Worm (Caenorhabditis elegans) whole organism, L3 larva: Measurements from ENCODE around the gene aqp-3.

ENCODE experiments used
- ceh-16 ChIP-seq: sonication (generic microtip); optimal IDR thresholded peaks from 2 replicates; lab custom pipeline; 2017; ENCODE audit warnings: missing biosample characterization, missing genetic modification characterization
- nhr-12 ChIP-seq: fragments of 150-350 bp; optimal IDR thresholded peaks from 2 replicates; lab custom pipeline; 2014; ENCODE audit warnings: missing biosample characterization, missing genetic modification characterization
- nhr-237 ChIP-seq: fragments of 150-350 bp; optimal IDR thresholded peaks from 2 replicates; lab custom pipeline; 2014; ENCODE audit warnings: missing biosample characterization, missing genetic modification characterization
- nhr-77 ChIP-seq: fragments of 150-350 bp; optimal IDR thresholded peaks from 2 replicates; lab custom pipeline; 2014; ENCODE audit warnings: missing biosample characterization, missing genetic modification characterization
- sea-2 ChIP-seq: fragments of 150-350 bp; sonication (generic microtip); optimal IDR thresholded peaks from 4 replicates; lab custom pipeline; 2014; ENCODE audit warnings: missing biosample characterization, missing genetic modification reagents, missing genetic modification characterization
- skn-1 ChIP-seq: fragments of 150-350 bp; optimal IDR thresholded peaks from 2 replicates; lab custom pipeline; 2014; ENCODE audit warnings: missing biosample characterization, missing genetic modification characterization
- unc-62 ChIP-seq: fragments of 150-350 bp; sonication (generic microtip); optimal IDR thresholded peaks from 4 replicates; lab custom pipeline; 2014; ENCODE audit warnings: missing biosample characterization, missing genetic modification reagents, missing genetic modification characterization
- zag-1 ChIP-seq: fragments of 150-350 bp; optimal IDR thresholded peaks from 2 replicates; lab custom pipeline; 2014; ENCODE audit warnings: missing biosample characterization, missing genetic modification characterization
- ztf-4 ChIP-seq: fragments of 150-350 bp; optimal IDR thresholded peaks from 2 replicates; lab custom pipeline; 2014; ENCODE audit warnings: missing biosample characterization, missing genetic modification characterization

ce11 chrIV:10970767-10971166 is 4.5 kb upstream of the aqp-3 start:
- TF ChIP-seq skn-1 (tag; lab: Kevin White, UChicago): no peak
- no peak for TF ChIP-seq zag-1
- TF ChIP-seq ceh-16: no peak
- TF ChIP-seq nhr-77 (tag; lab: Kevin White, UChicago): no peak
- TF ChIP-seq sea-2 (GFP tag; lab: Kevin White, UChicago): no peak
- TF ChIP-seq unc-62: no peak
- TF ChIP-seq nhr-12 (tag; lab: Kevin White, UChicago): no peak
- no peak for TF ChIP-seq nhr-237 (tag; lab: Kevin White, UChicago)
- no peak for TF ChIP-seq ztf-4 (tag; lab: Kevin White, UChicago)
